Worm (Caenorhabditis elegans): ENCODE measurements around the gene npr-26.

The npr-26 gene

DNA sequence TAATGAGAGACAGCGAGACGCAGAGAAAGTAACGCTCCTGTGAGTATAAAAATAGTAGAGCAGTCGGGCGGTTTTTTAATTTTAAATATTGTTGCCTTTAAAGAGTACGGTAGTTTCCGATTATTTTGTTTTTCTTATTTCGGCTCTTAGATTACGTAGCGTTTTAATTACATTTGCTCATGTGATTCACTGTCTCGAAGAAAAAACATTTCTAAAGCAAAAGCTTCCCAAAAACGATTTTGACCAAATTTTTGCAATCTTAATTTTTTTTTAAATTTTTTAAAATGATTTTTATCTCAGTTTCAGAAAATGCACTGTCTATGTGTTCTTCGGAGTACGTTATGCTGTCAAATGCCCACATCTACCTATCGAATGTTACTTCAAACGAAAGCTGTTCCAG is 41.5 kb downstream of the npr-26 start, which contains the start of gene haf-1:
Gene haf-1, plus strand, starts transcription at position 301 of the 400 bp plus-strand sequence.
- peak; percentile 43 for TF ChIP-seq pha-4 (tag; optimal IDR thresholded peaks at IDR 0.05)
- peak; percentile 45 for TF ChIP-seq pqm-1 (tag; optimal IDR thresholded peaks at IDR 0.05)
- TF ChIP-seq nhr-77 (tag; optimal IDR thresholded peaks at IDR 0.05) = no peak

- TF ChIP-seq nhr-76 (tag; optimal IDR thresholded peaks at IDR 0.05) (no peak), nhr-25 (tag; optimal IDR thresholded peaks at IDR 0.05) (no peak), lsy-12 (tag; optimal IDR thresholded peaks at IDR 0.05) (no peak), sea-2 (GFP tag; optimal IDR thresholded peaks at IDR 0.05) (no peak), pha-4 (tag; optimal IDR thresholded peaks at IDR 0.05) (no peak), ceh-9 (tag; optimal IDR thresholded peaks at IDR 0.05) (no peak), jun-1 (tag; optimal IDR thresholded peaks at IDR 0.05) (no peak), nhr-11 (tag; optimal IDR thresholded peaks at IDR 0.05) (no peak), ztf-11 (tag; optimal IDR thresholded peaks at IDR 0.05) (no peak), nfya-1 (tag; optimal IDR thresholded peaks at IDR 0.05; ENCODE audit: insufficient read depth) (no peak), tbx-2 (tag; optimal IDR thresholded peaks at IDR 0.05) (no peak), ZK546.5 (tag; optimal IDR thresholded peaks at IDR 0.05) (no peak), ama-1 (optimal IDR thresholded peaks at IDR 0.05) (no peak), nhr-28 (tag; optimal IDR thresholded peaks at IDR 0.05) (no peak), elt-2 (tag; optimal IDR thresholded peaks at IDR 0.05) (no peak), ztf-4 (tag; optimal IDR thresholded peaks at IDR 0.05) (no peak), snpc-4 (tag; optimal IDR thresholded peaks at IDR 0.05) (no peak), nhr-43 (tag; optimal IDR thresholded peaks at IDR 0.05; ENCODE audit: poor library complexity, severe bottlenecking) (no peak)
These were observed 46.2 kb downstream of the npr-26 start, which contains the start of gene C30H6.5 for ce11 chrIV:17371469-17371868. C30H6.5 (plus strand) TSS chrIV:17371769.

DNA sequence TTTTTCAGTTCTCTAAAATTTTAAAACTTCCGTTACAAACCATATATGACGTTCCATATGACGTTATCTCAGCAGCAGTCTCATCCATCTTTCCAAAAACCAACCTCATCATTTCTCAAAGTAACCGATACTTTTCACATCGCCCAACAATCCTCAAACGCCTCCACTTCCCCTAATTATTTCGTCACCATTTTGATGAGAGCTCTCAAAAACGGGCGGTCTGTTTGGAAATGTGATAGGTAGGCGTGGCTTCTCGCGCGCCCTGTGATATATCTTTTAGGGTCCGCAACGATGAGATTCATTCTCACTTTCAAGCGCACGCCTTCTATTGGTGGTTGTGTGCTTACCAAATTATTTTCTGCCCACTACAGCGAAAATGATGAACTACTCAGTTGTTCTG is 49.3 kb downstream of the npr-26 start, which contains the start of gene trh-1:
Gene trh-1, plus strand, starts transcription at position 301 of the 400 bp plus-strand sequence.
- TF ChIP-seq nhr-237 (tag; optimal IDR thresholded peaks at IDR 0.05) = no peak
- TF ChIP-seq unc-39 (tag; optimal IDR thresholded peaks at IDR 0.05) = no peak
- TF ChIP-seq ceh-9 (tag; optimal IDR thresholded peaks at IDR 0.05) = no peak
- no peak for TF ChIP-seq elt-2 (tag; optimal IDR thresholded peaks at IDR 0.05)

ce11 chrIV:17367294-17367693 is 50.3 kb downstream of the npr-26 start, which contains the start of gene zipt-17:
zipt-17 (minus strand) TSS chrIV:17367394.
- no peak for TF ChIP-seq unc-62 (GFP tag; optimal IDR thresholded peaks at IDR 0.05)
- no peak for TF ChIP-seq fkh-10 (GFP tag; optimal IDR thresholded peaks at IDR 0.05)
- no peak for TF ChIP-seq ceh-28 (tag; optimal IDR thresholded peaks at IDR 0.05)
- TF ChIP-seq zag-1 (tag; optimal IDR thresholded peaks at IDR 0.05) = no peak
- TF ChIP-seq aly-2 (tag; optimal IDR thresholded peaks at IDR 0.05) = no peak
- no peak for TF ChIP-seq nhr-25 (tag; optimal IDR thresholded peaks at IDR 0.05)
- no peak for TF ChIP-seq nhr-23 (tag; optimal IDR thresholded peaks at IDR 0.05)
- no peak for TF ChIP-seq nhr-76 (tag; optimal IDR thresholded peaks at IDR 0.05)
- no peak for TF ChIP-seq daf-12 (tag; optimal IDR thresholded peaks at IDR 0.05)

DNA sequence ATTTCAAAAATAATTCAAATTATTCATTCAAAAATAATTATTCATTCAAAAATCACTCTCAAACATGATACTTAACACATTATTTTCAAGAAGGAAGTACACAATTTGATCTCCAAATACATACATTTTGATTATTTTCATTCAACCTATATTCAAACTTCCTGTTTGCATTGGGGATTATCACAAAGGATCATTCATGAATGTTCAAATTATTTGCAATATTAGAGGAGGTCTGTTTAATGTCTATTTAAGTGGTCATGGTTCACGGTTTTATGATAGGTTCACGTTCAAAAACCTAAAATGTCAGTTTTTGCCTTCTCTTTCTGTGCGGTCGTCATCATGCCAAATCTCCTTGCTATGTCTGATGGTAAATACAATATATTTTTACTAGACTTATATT is 56.5 kb downstream of the npr-26 start, which contains the start of gene clec-202:
Gene clec-202, plus strand, starts transcription at position 301 of the 400 bp plus-strand sequence.
- TF ChIP-seq ceh-82 (tag; optimal IDR thresholded peaks at IDR 0.05) (no peak), lin-15B (tag; optimal IDR thresholded peaks at IDR 0.05) (no peak), nfya-1 (tag; optimal IDR thresholded peaks at IDR 0.05; ENCODE audit: insufficient read depth) (no peak), nhr-12 (tag; optimal IDR thresholded peaks at IDR 0.05) (no peak), elt-3 (tag; optimal IDR thresholded peaks at IDR 0.05) (no peak), nhr-25 (tag; optimal IDR thresholded peaks at IDR 0.05) (no peak), nhr-28 (tag; optimal IDR thresholded peaks at IDR 0.05) (no peak), pqm-1 (tag; optimal IDR thresholded peaks at IDR 0.05) (no peak), R02D3.7 (tag; optimal IDR thresholded peaks at IDR 0.05) (no peak), daf-12 (tag; optimal IDR thresholded peaks at IDR 0.05) (no peak), zag-1 (tag; optimal IDR thresholded peaks at IDR 0.05) (no peak), aly-2 (tag; optimal IDR thresholded peaks at IDR 0.05) (no peak), ZK546.5 (tag; optimal IDR thresholded peaks at IDR 0.05) (no peak), unc-62 (GFP tag; optimal IDR thresholded peaks at IDR 0.05) (no peak), nhr-43 (tag; optimal IDR thresholded peaks at IDR 0.05; ENCODE audit: poor library complexity, severe bottlenecking) (no peak), hmg-11 (tag; optimal IDR thresholded peaks at IDR 0.05) (no peak), egl-27 (tag; optimal IDR thresholded peaks at IDR 0.05) (no peak)

All from whole organism, L3 larva.